Fruit fly (Drosophila melanogaster): ENCODE results near the gene milt.

The milt gene

dm6 chr2L:7042150-7042811 lies 4.7 kb downstream of the milt start (continued):
- TF ChIP-seq CG10979 (tag; optimal IDR thresholded peaks at IDR 0.05) (peak; percentile 16), CG42726 (GFP tag; IDR thresholded peaks at IDR 0.05; ENCODE audit: partially characterized antibody) (peak; percentile 71), dmrt11E (tag; optimal IDR thresholded peaks at IDR 0.05) (no peak), vnd (GFP tag; IDR thresholded peaks at IDR 0.05; ENCODE audit: partially characterized antibody) (peak; percentile 42; the same call in 1 of the 3 replicates), CG3847 (GFP tag; IDR thresholded peaks at IDR 0.05) (peak; percentile 88), CG11247 (GFP tag; IDR thresholded peaks at IDR 0.05) (peak; percentile 59; the same call in 1 of the 2 replicates), Mrtf (GFP tag; IDR thresholded peaks at IDR 0.05) (peak; percentile 65; the same call in 2 of the 3 replicates), mld (GFP tag; IDR thresholded peaks at IDR 0.05; ENCODE audit: partially characterized antibody) (no peak), row (GFP tag; IDR thresholded peaks at IDR 0.05) (peak; percentile 70), HLH3B (GFP tag; IDR thresholded peaks at IDR 0.05) (peak; percentile 59), trem (tag; optimal IDR thresholded peaks at IDR 0.05) (peak; percentile 61), Mad (GFP tag; optimal IDR thresholded peaks at IDR 0.05) (peak; percentile 59), otp (GFP tag; IDR thresholded peaks at IDR 0.05) (peak; percentile 4; the same call in 1 of the 3 replicates), amos (GFP tag; IDR thresholded peaks at IDR 0.05; ENCODE audit: partially characterized antibody) (peak; percentile 68; the same call in 1 of the 2 replicates), CG10431 (GFP tag; optimal IDR thresholded peaks at IDR 0.05) (no peak), CG10274 (GFP tag; optimal IDR thresholded peaks at IDR 0.05) (peak; percentile 34), Asciz (GFP tag; optimal IDR thresholded peaks at IDR 0.05) (peak; percentile 22), rib (GFP tag; IDR thresholded peaks at IDR 0.05) (peak; percentile 47; the same call in 1 of the 2 replicates), PHDP (tag; optimal IDR thresholded peaks at IDR 0.05) (peak; percentile 38), Jarid2 (GFP tag; optimal IDR thresholded peaks at IDR 0.05) (peak; percentile 48), Dp (GFP tag; optimal IDR thresholded peaks at IDR 0.05) (peak; percentile 98), pum (GFP tag; optimal IDR thresholded peaks at IDR 0.05) (peak; percentile 32), Hr39 (optimal IDR thresholded peaks at IDR 0.05) (no peak), HLHmδ (GFP tag; optimal IDR thresholded peaks at IDR 0.05) (peak; percentile 84), NFAT (GFP tag; IDR thresholded peaks at IDR 0.05) (peak; percentile 60), CG13894 (tag; optimal IDR thresholded peaks at IDR 0.05) (peak; percentile 63), B-H2 (GFP tag; optimal IDR thresholded peaks at IDR 0.05) (peak; percentile 72), Doc3 (GFP tag; IDR thresholded peaks at IDR 0.05; ENCODE audit: partially characterized antibody) (peak; percentile 47; the same call in 2 of the 3 replicates), oc (tag; optimal IDR thresholded peaks at IDR 0.05) (no peak), CG1603 (tag; optimal IDR thresholded peaks at IDR 0.05) (peak; percentile 90), CG8478 (optimal IDR thresholded peaks at IDR 0.05) (no peak), Eip74EF (GFP tag; optimal IDR thresholded peaks at IDR 0.05) (peak in 1 of 2 experiments; percentile 47), fd96Cb (tag; optimal IDR thresholded peaks at IDR 0.05) (peak; percentile 16), Sin3A (optimal IDR thresholded peaks at IDR 0.05) (peak; percentile 44), mirr (GFP tag; optimal IDR thresholded peaks at IDR 0.05) (peak; percentile 58), repo (GFP tag; optimal IDR thresholded peaks at IDR 0.05) (peak; percentile 38), aop (GFP tag; IDR thresholded peaks at IDR 0.05) (no peak), CG2202 (tag; optimal IDR thresholded peaks at IDR 0.05) (peak; percentile 11), Hand (GFP tag; optimal IDR thresholded peaks at IDR 0.05) (peak; percentile 55), CG8089 (GFP tag; optimal IDR thresholded peaks at IDR 0.05) (no peak), Ptx1 (GFP tag; IDR thresholded peaks at IDR 0.05) (peak; percentile 68), cato (GFP tag; optimal IDR thresholded peaks at IDR 0.05; ENCODE audit: borderline replicate concordance) (no peak), ssp (GFP tag; IDR thresholded peaks at IDR 0.05) (peak; percentile 29; the same call in 1 of the 2 replicates), CG14050 (GFP tag; IDR thresholded peaks at IDR 0.05) (peak; percentile 22; the same call in 1 of the 3 replicates), CG34422 (GFP tag; IDR thresholded peaks at IDR 0.05) (peak; percentile 87), CG31441 (GFP tag; IDR thresholded peaks at IDR 0.05) (0 out of 2 replicates have a peak, but pooled peaks have one; percentile 17), CG18262 (tag; optimal IDR thresholded peaks at IDR 0.05) (peak; percentile 38), CG17829 (tag; optimal IDR thresholded peaks at IDR 0.05) (peak; percentile 41), slou (GFP tag; optimal IDR thresholded peaks at IDR 0.05) (peak; percentile 3)
